Worm (Caenorhabditis elegans): Measurements from ENCODE around the gene W01C9.2.
A peak's percentile ranks its signal among the peaks of the same experiment; 100 is the strongest.

The W01C9.2 gene

ce11 chrII:8499021-8499420 lies 37.1 kb upstream of the W01C9.2 start (continued):
- TF ChIP-seq ceh-32 (tag; optimal IDR thresholded peaks at IDR 0.05; ENCODE audit: poor library complexity) (no peak), rbr-2 (tag; optimal IDR thresholded peaks at IDR 0.05) (no peak), lir-3 (tag; optimal IDR thresholded peaks at IDR 0.05) (no peak), hlh-30 (tag; optimal IDR thresholded peaks at IDR 0.05; ENCODE audit: insufficient read depth) (no peak), egl-27 (tag; optimal IDR thresholded peaks at IDR 0.05) (no peak), nhr-111 (GFP tag; optimal IDR thresholded peaks at IDR 0.05) (no peak), Y48G9A.11 (GFP tag; IDR thresholded peaks at IDR 0.05) (no peak), unc-130 (GFP tag; optimal IDR thresholded peaks at IDR 0.05) (no peak), hlh-11 (tag; optimal IDR thresholded peaks at IDR 0.05) (peak; percentile 51), fos-1 (tag; optimal IDR thresholded peaks at IDR 0.05) (no peak), zag-1 (tag; optimal IDR thresholded peaks at IDR 0.05) (no peak), dmd-6 (GFP tag; IDR thresholded peaks at IDR 0.05) (no peak), nhr-11 (tag; optimal IDR thresholded peaks at IDR 0.05) (peak; percentile 40), nhr-48 (tag; optimal IDR thresholded peaks at IDR 0.05) (no peak), cey-2 (tag; optimal IDR thresholded peaks at IDR 0.05; ENCODE audit: borderline replicate concordance, insufficient read depth) (no peak), snpc-4 (tag; optimal IDR thresholded peaks at IDR 0.05) (no peak)

- TF ChIP-seq lsy-2 (tag; optimal IDR thresholded peaks at IDR 0.05) (peak in 1 of 2 experiments; percentile 9), aha-1 (tag) (peak; percentile 78), hlh-30 (tag; optimal IDR thresholded peaks at IDR 0.05; ENCODE audit: insufficient read depth) (peak; percentile 51), nhr-76 (tag; optimal IDR thresholded peaks at IDR 0.05) (no peak), spr-3 (GFP tag; optimal IDR thresholded peaks at IDR 0.05) (no peak), unc-62 (GFP tag; optimal IDR thresholded peaks at IDR 0.05 in 1 of 2) (peak in 1 of 2 experiments; percentile 94), unc-62 (tag; optimal IDR thresholded peaks at IDR 0.05) (no peak), hlh-11 (tag; optimal IDR thresholded peaks at IDR 0.05) (no peak), ceh-28 (tag; optimal IDR thresholded peaks at IDR 0.05) (no peak), ceh-20 (GFP tag; IDR thresholded peaks at IDR 0.05) (0 out of 2 replicates have a peak, but pooled peaks have one; percentile 11), dve-1 (tag; optimal IDR thresholded peaks at IDR 0.05; ENCODE audit: insufficient read depth) (peak; percentile 16), nhr-28 (tag; optimal IDR thresholded peaks at IDR 0.05) (peak; percentile 43)
Observed at ce11 chrII:8504074-8504724, 32.0 kb upstream of the W01C9.2 start.

- peak; percentile 2 for TF ChIP-seq hlh-11 (tag; optimal IDR thresholded peaks at IDR 0.05)
- TF ChIP-seq daf-16 (GFP tag; optimal IDR thresholded peaks at IDR 0.05): no peak
- TF ChIP-seq daf-16 (tag; optimal IDR thresholded peaks at IDR 0.05): peak; percentile 35
- TF ChIP-seq ztf-7 (tag; optimal IDR thresholded peaks at IDR 0.05): no peak
- peak; percentile 67 for TF ChIP-seq dve-1 (tag; optimal IDR thresholded peaks at IDR 0.05; ENCODE audit: insufficient read depth)
- peak; percentile 16 for TF ChIP-seq nhr-28 (tag; optimal IDR thresholded peaks at IDR 0.05)
- TF ChIP-seq attf-4 (tag; optimal IDR thresholded peaks at IDR 0.05): no peak
- peak in 1 of 2 experiments; percentile 87 for TF ChIP-seq unc-62 (GFP tag; optimal IDR thresholded peaks at IDR 0.05 in 1 of 2)
- TF ChIP-seq unc-62 (tag; optimal IDR thresholded peaks at IDR 0.05): no peak
- peak; percentile 21 for TF ChIP-seq nhr-48 (tag; optimal IDR thresholded peaks at IDR 0.05)
- no peak for TF ChIP-seq nhr-42 (GFP tag; IDR thresholded peaks at IDR 0.05)
- peak; percentile 56; the same call in 1 of the 2 replicates for TF ChIP-seq dmd-6 (GFP tag; IDR thresholded peaks at IDR 0.05)
Observed at ce11 chrII:8506759-8507158, 29.4 kb upstream of the W01C9.2 start.

- TF ChIP-seq ztf-11 (tag; optimal IDR thresholded peaks at IDR 0.05) (no peak), hmg-1.1 (GFP tag; IDR thresholded peaks at IDR 0.05) (no peak), tra-1 (GFP tag; IDR thresholded peaks at IDR 0.05) (no peak), zip-11 (GFP tag; IDR thresholded peaks at IDR 0.05) (no peak), hlh-30 (tag; optimal IDR thresholded peaks at IDR 0.05; ENCODE audit: insufficient read depth) (no peak), lsy-2 (tag; optimal IDR thresholded peaks at IDR 0.05) (no peak), aha-1 (tag) (peak; percentile 12)
Observed at ce11 chrII:8508956-8509355, 27.2 kb upstream of the W01C9.2 start, which contains the start of gene T13H5.1. T13H5.1 (minus strand) TSS chrII:8509056.
